Worm (Caenorhabditis elegans) whole organism, late embryonic: Measurements from ENCODE around the gene ceh-21.

Experiments
- C08G9.2 ChIP-seq: sonication (generic microtip); optimal IDR thresholded peaks from 2 replicates; lab custom pipeline; 2016; ENCODE audit warnings: mild to moderate bottlenecking, missing genetic modification characterization, moderate library complexity, missing compliant biosample characterization
- K09A11.1 ChIP-seq: sonication (generic microtip); optimal IDR thresholded peaks from 2 replicates; lab custom pipeline; 2017; ENCODE audit warnings: antibody characterized with exemption, mild to moderate bottlenecking, missing genetic modification characterization, missing compliant biosample characterization; ENCODE audit not compliant: insufficient read depth
- T23F11.4 ChIP-seq: fragments of 200-800 bp; sonication (Bioruptor generic); optimal IDR thresholded peaks from 2 replicates; lab custom pipeline; 2018; ENCODE audit warnings: mild to moderate bottlenecking, missing genetic modification characterization, missing compliant biosample characterization
- Y22D7AL.16 ChIP-seq: sonication (generic microtip); optimal IDR thresholded peaks from 2 replicates; lab custom pipeline; 2016; ENCODE audit warnings: missing genetic modification characterization, missing compliant biosample characterization
- ama-1 ChIP-seq: fragments of 150-350 bp; optimal IDR thresholded peaks from 2 replicates; lab custom pipeline; 2014
- ceh-14 ChIP-seq: sonication (generic microtip); optimal IDR thresholded peaks from 2 replicates; lab custom pipeline; 2016; ENCODE audit warnings: missing genotype, missing genetic modification characterization, missing compliant biosample characterization
- ceh-2 ChIP-seq: sonication (generic microtip); optimal IDR thresholded peaks from 2 replicates; lab custom pipeline; 2016; ENCODE audit warnings: missing genotype, missing genetic modification characterization, missing compliant biosample characterization
- ceh-22 ChIP-seq: sonication (generic microtip); optimal IDR thresholded peaks from 2 replicates; lab custom pipeline; 2017; ENCODE audit warnings: missing biosample characterization, missing genetic modification characterization
- ceh-30 ChIP-seq: fragments of 150-350 bp; optimal IDR thresholded peaks from 2 replicates; lab custom pipeline; 2014; ENCODE audit warnings: missing biosample characterization, missing genetic modification characterization
- ceh-31 ChIP-seq: sonication (generic microtip); optimal IDR thresholded peaks from 2 replicates; lab custom pipeline; 2016; ENCODE audit warnings: missing genetic modification characterization, missing compliant biosample characterization
- ceh-34 ChIP-seq: sonication (generic microtip); optimal IDR thresholded peaks from 2 replicates; lab custom pipeline; 2016; ENCODE audit warnings: mild to moderate bottlenecking, missing genetic modification characterization, missing compliant biosample characterization
- ceh-45 ChIP-seq: fragments of 200-800 bp; sonication (Bioruptor generic); IDR thresholded peaks from 2 replicates; pipeline ENCODE4 v1.3.6; 2022; ENCODE audit warnings: missing genetic modification reagents, missing genetic modification characterization, missing compliant biosample characterization
- ceh-48 ChIP-seq: sonication (generic microtip); optimal IDR thresholded peaks from 2 replicates; lab custom pipeline; 2016; ENCODE audit warnings: missing genetic modification characterization, inconsistent platforms, missing compliant biosample characterization
- ceh-9 ChIP-seq: sonication (generic microtip); optimal IDR thresholded peaks from 2 replicates; lab custom pipeline; 2016; ENCODE audit warnings: mild to moderate bottlenecking, missing genetic modification characterization, inconsistent platforms, missing compliant biosample characterization
- che-1 ChIP-seq: sonication (generic microtip); optimal IDR thresholded peaks from 2 replicates; lab custom pipeline; 2016; ENCODE audit warnings: mild to moderate bottlenecking, missing genetic modification characterization, missing compliant biosample characterization
- dve-1 ChIP-seq: sonication (generic microtip); optimal IDR thresholded peaks from 2 replicates; lab custom pipeline; 2017; ENCODE audit warnings: antibody characterized with exemption, mild to moderate bottlenecking, missing genetic modification characterization, missing compliant biosample characterization
- elt-2 ChIP-seq: sonication (generic microtip); optimal IDR thresholded peaks from 2 replicates; lab custom pipeline; 2016; ENCODE audit warnings: missing genetic modification reagents, missing genetic modification characterization, missing compliant biosample characterization
- elt-4 ChIP-seq: sonication (generic microtip); optimal IDR thresholded peaks from 2 replicates; lab custom pipeline; 2016; ENCODE audit warnings: missing genetic modification characterization, missing compliant biosample characterization
- ets-4 ChIP-seq: sonication (generic microtip); optimal IDR thresholded peaks from 2 replicates; lab custom pipeline; 2016; ENCODE audit warnings: missing genetic modification characterization, missing compliant biosample characterization
- fax-1 ChIP-seq: sonication (generic microtip); optimal IDR thresholded peaks from 2 replicates; lab custom pipeline; 2016; ENCODE audit warnings: missing genotype, missing genetic modification characterization, missing compliant biosample characterization
- gmeb-2 ChIP-seq: sonication (generic microtip); optimal IDR thresholded peaks from 2 replicates; lab custom pipeline; 2016; ENCODE audit warnings: missing genetic modification characterization, inconsistent platforms, missing compliant biosample characterization
- hlh-13 ChIP-seq: fragments of 200-800 bp; sonication (Bioruptor generic); optimal IDR thresholded peaks from 2 replicates; lab custom pipeline; 2018; ENCODE audit warnings: mild to moderate bottlenecking, missing genetic modification characterization, missing compliant biosample characterization
- hlh-15 ChIP-seq: sonication (generic microtip); optimal IDR thresholded peaks from 2 replicates; lab custom pipeline; 2016; ENCODE audit warnings: missing genetic modification characterization, missing compliant biosample characterization
- hlh-30 ChIP-seq: sonication (generic microtip); optimal IDR thresholded peaks from 2 replicates; lab custom pipeline; 2017; ENCODE audit warnings: antibody characterized with exemption, missing genetic modification characterization, missing compliant biosample characterization; ENCODE audit not compliant: insufficient read depth
- hlh-8 ChIP-seq: sonication (generic microtip); optimal IDR thresholded peaks from 2 replicates; lab custom pipeline; 2016; ENCODE audit warnings: missing genotype, missing genetic modification characterization, missing compliant biosample characterization
- lin-11 ChIP-seq: fragments of 200-800 bp; sonication (Bioruptor generic); optimal IDR thresholded peaks from 2 replicates; lab custom pipeline; 2018; ENCODE audit warnings: mild to moderate bottlenecking, missing genetic modification characterization, missing compliant biosample characterization
- madf-2 ChIP-seq: sonication (generic microtip); optimal IDR thresholded peaks from 2 replicates; lab custom pipeline; 2017; ENCODE audit warnings: missing genetic modification characterization, missing compliant biosample characterization
- mec-3 ChIP-seq: sonication (generic microtip); optimal IDR thresholded peaks from 2 replicates; lab custom pipeline; 2016; ENCODE audit warnings: borderline replicate concordance, missing genetic modification characterization, missing compliant biosample characterization
- nhr-11 ChIP-seq: fragments of 150-350 bp; optimal IDR thresholded peaks from 2 replicates; lab custom pipeline; 2014; ENCODE audit warnings: missing biosample characterization, missing genetic modification characterization
- nhr-232 ChIP-seq: sonication (generic microtip); optimal IDR thresholded peaks from 2 replicates; lab custom pipeline; 2016; ENCODE audit warnings: missing genetic modification characterization, missing compliant biosample characterization
- pha-4 ChIP-seq: fragments of 150-350 bp; optimal IDR thresholded peaks from 2 replicates; lab custom pipeline; 2018; ENCODE audit warnings: missing biosample characterization, missing genetic modification reagents, missing genetic modification characterization
- pqm-1 ChIP-seq: sonication (generic microtip); optimal IDR thresholded peaks from 2 replicates; lab custom pipeline; 2016; ENCODE audit warnings: missing genetic modification characterization, missing compliant biosample characterization
- pros-1 ChIP-seq: fragments of 150-350 bp; optimal IDR thresholded peaks from 2 replicates; lab custom pipeline; 2014; ENCODE audit warnings: missing biosample characterization, missing genetic modification reagents, missing genetic modification characterization
- rnt-1 ChIP-seq: sonication (generic microtip); optimal IDR thresholded peaks from 2 replicates; lab custom pipeline; 2016; ENCODE audit warnings: missing genetic modification characterization, missing compliant biosample characterization
- sdc-2 ChIP-seq: sonication (generic microtip); optimal IDR thresholded peaks from 2 replicates; lab custom pipeline; 2016; ENCODE audit warnings: missing genotype, missing genetic modification characterization, missing compliant biosample characterization
- tbx-2 ChIP-seq: sonication (generic microtip); optimal IDR thresholded peaks from 2 replicates; lab custom pipeline; 2016; ENCODE audit warnings: missing genetic modification characterization, missing compliant biosample characterization
- tbx-7 ChIP-seq: sonication (generic microtip); optimal IDR thresholded peaks from 2 replicates; lab custom pipeline; 2016; ENCODE audit warnings: missing genotype, missing genetic modification characterization, missing compliant biosample characterization
- ttx-3 ChIP-seq: sonication (generic microtip); optimal IDR thresholded peaks from 2 replicates; lab custom pipeline; 2016; ENCODE audit warnings: missing genetic modification reagents, missing genetic modification characterization, missing compliant biosample characterization
- unc-3 ChIP-seq, 2 experiments: fragments of 200-800 bp in 1 of 2; sonication (Bioruptor generic) in 1 of 2; sonication (generic microtip) in 1 of 2; conservative IDR thresholded peaks in 1 of 2; optimal IDR thresholded peaks in 1 of 2; 2 replicates each; pipeline versions ENCODE4 v1.3.6 to Lab custom; 2016 to 2022; ENCODE audit warnings: missing compliant biosample characterization in 2 of 2, missing genetic modification characterization in 2 of 2, missing genetic modification reagents in 1 of 2
- zip-5 ChIP-seq: sonication (generic microtip); optimal IDR thresholded peaks from 2 replicates; lab custom pipeline; 2016; ENCODE audit warnings: missing genetic modification characterization, missing compliant biosample characterization
- ztf-16 ChIP-seq: sonication (generic microtip); optimal IDR thresholded peaks from 2 replicates; lab custom pipeline; 2017; ENCODE audit warnings: missing genetic modification characterization, missing compliant biosample characterization

ceh-21 gene

ce11 chrX:1856160-1856559 is 3.6 kb upstream of the ceh-21 start, which contains the start of gene ceh-39 (continued):
- TF ChIP-seq madf-2 (tag; lab: Kevin White, UChicago) (no peak), ttx-3 (no peak), ceh-48 (tag; lab: Kevin White, UChicago) (no peak), Y22D7AL.16 (no peak), ceh-30 (tag; lab: Kevin White, UChicago) (no peak), tbx-7 (no peak), ama-1 (lab: Kevin White, UChicago) (no peak), lin-11 (tag; lab: Kevin White, UChicago) (no peak), unc-3 (GFP tag; conservative IDR thresholded peaks at IDR 0.05; lab: Robert Waterston, UW) (no peak; the same call in 1 of the 2 replicates), unc-3 (tag; optimal IDR thresholded peaks at IDR 0.05; lab: Kevin White, UChicago) (no peak), fax-1 (tag; lab: Kevin White, UChicago) (no peak), hlh-30 (tag; lab: Kevin White, UChicago) (peak; percentile 36), ceh-45 (GFP tag; lab: Robert Waterston, UW) (no peak), C08G9.2 (tag; lab: Kevin White, UChicago) (peak; percentile 37), hlh-8 (tag; lab: Kevin White, UChicago) (no peak), elt-4 (tag; lab: Kevin White, UChicago) (no peak)

ce11 chrX:1853596-1853995 is 1.1 kb upstream of the ceh-21 start, which contains the start of gene T26C11.9:
TSS of gene T26C11.9 (minus strand) at chrX:1853849.
- peak; percentile 72 for TF ChIP-seq ceh-31 (tag; lab: Kevin White, UChicago)
- peak; percentile 56 for TF ChIP-seq ets-4 (tag; lab: Kevin White, UChicago)
- no peak for TF ChIP-seq che-1 (tag; lab: Kevin White, UChicago)
- TF ChIP-seq T23F11.4 (GFP tag; lab: Kevin White, UChicago): no peak
- TF ChIP-seq zip-5 (tag; lab: Kevin White, UChicago): peak; percentile 6
- no peak for TF ChIP-seq pros-1
- TF ChIP-seq ceh-34: no peak
- TF ChIP-seq gmeb-2: no peak
- TF ChIP-seq ztf-16 (tag; lab: Kevin White, UChicago): no peak
- peak; percentile 59 for TF ChIP-seq ceh-48 (tag; lab: Kevin White, UChicago)
- peak; percentile 38 for TF ChIP-seq tbx-7
- TF ChIP-seq ceh-9 (tag; lab: Kevin White, UChicago): no peak
- peak; percentile 40 for TF ChIP-seq tbx-2
- TF ChIP-seq nhr-232: no peak
- no peak for TF ChIP-seq fax-1 (tag; lab: Kevin White, UChicago)
- TF ChIP-seq nhr-11: no peak
- TF ChIP-seq K09A11.1 (tag; lab: Kevin White, UChicago): no peak
- TF ChIP-seq ceh-22 (tag; lab: Kevin White, UChicago): no peak
- TF ChIP-seq hlh-15 (tag; lab: Kevin White, UChicago): no peak
- TF ChIP-seq ceh-2 (tag; lab: Kevin White, UChicago): peak; percentile 48
- no peak for TF ChIP-seq ama-1 (lab: Kevin White, UChicago)
- TF ChIP-seq sdc-2 (tag; lab: Kevin White, UChicago): peak; percentile 73
- TF ChIP-seq madf-2 (tag; lab: Kevin White, UChicago): no peak
- TF ChIP-seq dve-1 (tag; lab: Kevin White, UChicago): no peak
- no peak for TF ChIP-seq mec-3 (tag; lab: Kevin White, UChicago)
- peak; percentile 5 for TF ChIP-seq elt-2 (tag; lab: Kevin White, UChicago)
- TF ChIP-seq pqm-1: no peak
- TF ChIP-seq pha-4 (tag; lab: Kevin White, UChicago): no peak
- no peak for TF ChIP-seq hlh-13
- no peak for TF ChIP-seq ceh-14 (tag; lab: Kevin White, UChicago)
- TF ChIP-seq C08G9.2 (tag; lab: Kevin White, UChicago): peak; percentile 75
- TF ChIP-seq rnt-1 (tag; lab: Kevin White, UChicago): peak; percentile 15
